Worm (Caenorhabditis elegans) whole organism, L2 larva: ENCODE measurements around the gene D1046.18.
A peak's percentile ranks its signal among the peaks of the same experiment; 100 is the strongest.

Source experiments
- C34F6.9 ChIP-seq: fragments of 150-350 bp; optimal IDR thresholded peaks from 2 replicates; lab custom pipeline; 2014; ENCODE audit warnings: missing biosample characterization, missing genetic modification characterization
- F13H6.1 ChIP-seq: sonication (generic microtip); optimal IDR thresholded peaks from 2 replicates; lab custom pipeline; 2016; ENCODE audit warnings: missing genetic modification characterization, missing compliant biosample characterization
- R02D3.7 ChIP-seq: fragments of 150-350 bp; optimal IDR thresholded peaks from 2 replicates; lab custom pipeline; 2014; ENCODE audit warnings: missing biosample characterization, missing genetic modification characterization
- ZK546.5 ChIP-seq: sonication (generic microtip); optimal IDR thresholded peaks from 2 replicates; lab custom pipeline; 2017; ENCODE audit warnings: missing biosample characterization, missing genetic modification characterization
- blmp-1 ChIP-seq: sonication (generic microtip); optimal IDR thresholded peaks from 2 replicates; lab custom pipeline; 2017; ENCODE audit warnings: missing genetic modification characterization, mild to moderate bottlenecking, missing compliant biosample characterization, antibody characterized with exemption, moderate library complexity; ENCODE audit not compliant: insufficient read depth
- ceh-16 ChIP-seq: fragments of 150-350 bp; optimal IDR thresholded peaks from 2 replicates; lab custom pipeline; 2014; ENCODE audit warnings: missing biosample characterization, missing genetic modification characterization
- ceh-82 ChIP-seq: fragments of 150-350 bp; optimal IDR thresholded peaks from 2 replicates; lab custom pipeline; 2014; ENCODE audit warnings: missing biosample characterization, missing genetic modification characterization
- crh-2 ChIP-seq: sonication (generic microtip); optimal IDR thresholded peaks from 2 replicates; lab custom pipeline; 2017; ENCODE audit warnings: missing biosample characterization, missing genetic modification characterization
- dmd-4 ChIP-seq: sonication (generic microtip); optimal IDR thresholded peaks from 2 replicates; lab custom pipeline; 2017; ENCODE audit warnings: missing biosample characterization, missing genetic modification characterization
- egl-27 ChIP-seq: sonication (generic microtip); optimal IDR thresholded peaks from 3 replicates; lab custom pipeline; 2017; ENCODE audit warnings: missing biosample characterization, missing genetic modification reagents, missing genetic modification characterization
- elt-1 ChIP-seq: fragments of 150-350 bp; optimal IDR thresholded peaks from 2 replicates; lab custom pipeline; 2014; ENCODE audit warnings: missing biosample characterization, missing genetic modification characterization
- fos-1 ChIP-seq: fragments of 150-350 bp; optimal IDR thresholded peaks from 2 replicates; lab custom pipeline; 2014; ENCODE audit warnings: missing biosample characterization, missing genetic modification characterization
- gmeb-1 ChIP-seq: fragments of 150-350 bp; optimal IDR thresholded peaks from 2 replicates; lab custom pipeline; 2014; ENCODE audit warnings: missing biosample characterization, missing genetic modification characterization
- lin-13 ChIP-seq: fragments of 150-350 bp; optimal IDR thresholded peaks from 2 replicates; lab custom pipeline; 2014; ENCODE audit warnings: missing biosample characterization, missing genetic modification reagents, missing genetic modification characterization
- lsy-2 ChIP-seq, 2 experiments: fragments of 150-350 bp in 1 of 2; sonication (generic microtip) in 1 of 2; optimal IDR thresholded peaks; 2 replicates each; lab custom pipeline; 2014 to 2017; ENCODE audit warnings: missing biosample characterization in 2 of 2, missing genetic modification characterization in 2 of 2
- mab-5 ChIP-seq: fragments of 150-350 bp; optimal IDR thresholded peaks from 2 replicates; lab custom pipeline; 2014; ENCODE audit warnings: missing biosample characterization, missing genetic modification characterization
- mdl-1 ChIP-seq, 2 experiments: fragments of 150-350 bp in 1 of 2; sonication (generic microtip) in 1 of 2; optimal IDR thresholded peaks; 2 replicates each; lab custom pipeline; 2017; ENCODE audit warnings: missing biosample characterization in 2 of 2, missing genetic modification characterization in 2 of 2
- nhr-11 ChIP-seq: fragments of 150-350 bp; optimal IDR thresholded peaks from 2 replicates; lab custom pipeline; 2014; ENCODE audit warnings: missing biosample characterization, missing genetic modification characterization
- nhr-129 ChIP-seq: fragments of 150-350 bp; optimal IDR thresholded peaks from 2 replicates; lab custom pipeline; 2014; ENCODE audit warnings: missing biosample characterization, missing genetic modification characterization
- nhr-23 ChIP-seq: fragments of 150-350 bp; optimal IDR thresholded peaks from 2 replicates; lab custom pipeline; 2014; ENCODE audit warnings: missing biosample characterization, missing genetic modification reagents, missing genetic modification characterization
- nhr-237 ChIP-seq: fragments of 150-350 bp; optimal IDR thresholded peaks from 2 replicates; lab custom pipeline; 2014; ENCODE audit warnings: missing biosample characterization, missing genetic modification characterization
- nhr-25 ChIP-seq: fragments of 150-350 bp; sonication (generic microtip); optimal IDR thresholded peaks from 3 replicates; lab custom pipeline; 2014; ENCODE audit warnings: missing biosample characterization, missing genetic modification characterization
- nhr-6 ChIP-seq: fragments of 150-350 bp; optimal IDR thresholded peaks from 2 replicates; lab custom pipeline; 2014; ENCODE audit warnings: missing biosample characterization, missing genetic modification characterization
- peb-1 ChIP-seq: fragments of 150-350 bp; optimal IDR thresholded peaks from 2 replicates; lab custom pipeline; 2014; ENCODE audit warnings: missing biosample characterization, missing genetic modification characterization
- sem-4 ChIP-seq: fragments of 150-350 bp; optimal IDR thresholded peaks from 2 replicates; lab custom pipeline; 2014; ENCODE audit warnings: missing biosample characterization, missing genetic modification reagents, missing genetic modification characterization
- skn-1 ChIP-seq: sonication (generic microtip); optimal IDR thresholded peaks from 2 replicates; lab custom pipeline; 2017; ENCODE audit warnings: missing biosample characterization, missing genetic modification characterization
- sma-3 ChIP-seq: sonication (generic microtip); optimal IDR thresholded peaks from 2 replicates; lab custom pipeline; 2016; ENCODE audit warnings: missing genetic modification reagents, missing genetic modification characterization, missing compliant biosample characterization
- unc-39 ChIP-seq: fragments of 150-350 bp; optimal IDR thresholded peaks from 2 replicates; lab custom pipeline; 2014; ENCODE audit warnings: missing biosample characterization, missing genetic modification characterization
- unc-55 ChIP-seq: fragments of 150-350 bp; sonication (generic microtip); optimal IDR thresholded peaks from 3 replicates; lab custom pipeline; 2014; ENCODE audit warnings: missing biosample characterization, missing genetic modification reagents, missing genetic modification characterization
- unc-62 ChIP-seq: fragments of 150-350 bp; optimal IDR thresholded peaks from 2 replicates; lab custom pipeline; 2014; ENCODE audit warnings: missing biosample characterization, missing genetic modification reagents, missing genetic modification characterization
- zag-1 ChIP-seq: fragments of 150-350 bp; optimal IDR thresholded peaks from 2 replicates; lab custom pipeline; 2014; ENCODE audit warnings: missing biosample characterization, missing genetic modification characterization
- ztf-1 ChIP-seq: fragments of 200-800 bp; sonication (Bioruptor generic); conservative IDR thresholded peaks from 2 replicates; pipeline ENCODE4 v1.3.6; 2022; ENCODE audit warnings: missing genetic modification characterization, missing compliant biosample characterization
- ztf-11 ChIP-seq: sonication (generic microtip); optimal IDR thresholded peaks from 2 replicates; lab custom pipeline; 2017; ENCODE audit warnings: missing biosample characterization, missing genetic modification characterization

Gene D1046.18

DNA sequence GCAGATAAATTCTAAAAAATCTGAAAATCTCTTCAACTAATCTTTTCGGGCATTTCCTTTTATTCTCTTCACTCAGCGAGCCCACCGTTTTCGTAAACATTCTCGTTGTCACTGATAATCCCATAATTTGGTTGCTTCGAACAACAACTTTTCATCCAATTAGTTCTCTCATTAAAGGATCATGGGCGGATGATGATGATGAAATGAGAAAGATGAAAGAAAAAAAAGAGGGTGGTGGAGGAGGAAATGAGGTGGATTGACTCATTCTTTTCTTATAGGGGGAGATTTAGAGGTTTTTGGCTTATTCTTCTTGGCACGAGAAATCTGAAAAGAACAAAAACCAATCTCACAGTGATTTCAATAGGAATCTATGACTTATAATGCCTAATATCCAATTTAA lies 8.9 kb upstream of the D1046.18 start (continued):
- TF ChIP-seq nhr-23 (tag; lab: Kevin White, UChicago) (no peak), zag-1 (no peak), C34F6.9 (peak; percentile 35), gmeb-1 (no peak)

DNA sequence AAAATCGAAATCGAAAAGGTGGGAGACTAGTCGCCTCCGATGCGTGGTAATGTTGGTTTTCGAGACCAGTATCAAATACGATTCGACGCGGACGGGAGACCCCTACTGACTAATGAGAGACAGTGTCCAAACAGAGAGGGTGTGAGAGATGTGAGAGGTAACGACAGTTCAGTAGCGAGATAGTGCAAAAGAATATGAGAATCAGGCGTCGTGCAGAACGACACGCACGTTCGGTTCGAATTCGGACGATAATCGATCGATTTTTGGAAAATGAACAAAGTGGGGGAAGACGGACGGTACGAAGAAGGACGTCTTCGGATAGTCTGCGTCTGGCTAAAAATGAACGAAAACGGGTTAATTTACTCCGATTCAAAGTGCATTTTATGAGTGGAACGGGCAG lies 8.1 kb upstream of the D1046.18 start, which contains the start of gene D1046.16:
D1046.16 (plus strand) TSS at position 195 of the 400 bp plus-strand sequence.
- TF ChIP-seq nhr-129 (tag; lab: Kevin White, UChicago) (peak; percentile 70), egl-27 (tag; lab: Kevin White, UChicago) (peak; percentile 7), ztf-1 (GFP tag; lab: Robert Waterston, UW) (no peak), crh-2 (tag; lab: Kevin White, UChicago) (peak; percentile 41), dmd-4 (tag; lab: Kevin White, UChicago) (no peak), lsy-2 (tag; optimal IDR thresholded peaks at IDR 0.05; lab: Kevin White, UChicago) (peak in 1 of 2 experiments; percentile 0), fos-1 (tag; lab: Kevin White, UChicago) (peak; percentile 56), sma-3 (GFP tag; lab: Kevin White, UChicago) (peak; percentile 44), nhr-25 (tag; lab: Kevin White, UChicago) (peak; percentile 65), C34F6.9 (no peak), blmp-1 (tag; lab: Kevin White, UChicago) (peak; percentile 43), F13H6.1 (tag; lab: Kevin White, UChicago) (peak; percentile 55), ztf-11 (tag; lab: Kevin White, UChicago) (no peak)

DNA sequence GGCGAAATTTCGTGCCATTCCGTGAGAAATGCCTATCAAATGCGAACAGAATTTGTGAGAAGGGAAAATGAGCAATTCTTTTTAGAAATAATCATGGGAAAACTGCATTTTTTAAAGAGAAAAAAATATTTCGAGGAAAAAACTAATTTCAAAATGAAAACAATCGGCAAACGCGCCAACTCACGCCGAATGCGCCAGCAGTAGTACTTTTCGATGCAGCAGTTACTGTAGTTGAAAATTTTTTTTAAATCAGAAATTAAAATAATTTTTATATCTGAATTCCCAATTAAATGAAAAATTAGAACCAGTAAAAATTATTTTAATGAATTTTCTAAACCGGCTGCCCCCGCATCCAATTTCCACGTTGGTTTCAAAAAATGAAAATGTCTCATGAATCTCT lies 6.7 kb upstream of the D1046.18 start:
- TF ChIP-seq nhr-237 (tag; lab: Kevin White, UChicago) (no peak), crh-2 (tag; lab: Kevin White, UChicago) (no peak), ZK546.5 (tag; lab: Kevin White, UChicago) (no peak), mdl-1 (tag; optimal IDR thresholded peaks at IDR 0.05; lab: Kevin White, UChicago) (no peak), nhr-23 (tag; lab: Kevin White, UChicago) (no peak), ceh-82 (tag; lab: Kevin White, UChicago) (no peak), egl-27 (tag; lab: Kevin White, UChicago) (no peak), unc-39 (tag; lab: Kevin White, UChicago) (no peak), fos-1 (tag; lab: Kevin White, UChicago) (no peak), F13H6.1 (tag; lab: Kevin White, UChicago) (no peak), mab-5 (tag; lab: Kevin White, UChicago) (no peak), zag-1 (no peak), nhr-25 (tag; lab: Kevin White, UChicago) (no peak), lsy-2 (tag; optimal IDR thresholded peaks at IDR 0.05; lab: Kevin White, UChicago) (no peak), unc-55 (GFP tag; lab: Kevin White, UChicago) (no peak), skn-1 (tag; lab: Kevin White, UChicago) (no peak), nhr-6 (tag; lab: Kevin White, UChicago) (no peak), peb-1 (tag; lab: Kevin White, UChicago) (no peak), ceh-16 (no peak), sem-4 (tag; lab: Kevin White, UChicago) (no peak)
- TF ChIP-seq, all 48 proteins: peak for 0

DNA sequence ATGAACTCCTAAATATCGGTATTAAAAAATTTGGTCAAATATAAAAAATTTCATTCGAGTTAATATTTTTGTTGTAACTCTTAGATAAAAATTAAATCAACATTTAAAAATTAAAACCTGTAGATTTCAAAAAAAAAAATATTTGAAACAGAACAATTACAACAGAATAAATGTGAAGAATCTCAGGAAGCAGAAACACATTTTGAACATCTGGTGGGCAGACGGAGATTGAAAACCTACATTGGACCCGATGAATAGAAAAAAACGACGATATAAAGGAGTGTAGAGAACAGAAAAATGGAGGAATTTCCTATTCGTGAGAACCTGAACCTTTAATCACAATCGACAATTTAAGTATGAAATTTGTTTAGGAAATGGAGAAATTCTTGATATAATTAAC lies 5.9 kb upstream of the D1046.18 start:
- TF ChIP-seq C34F6.9, result no peak
- TF ChIP-seq unc-62, result no peak
- no peak for TF ChIP-seq lin-13 (GFP tag; lab: Kevin White, UChicago)
- TF ChIP-seq zag-1, result no peak
- no peak for TF ChIP-seq F13H6.1 (tag; lab: Kevin White, UChicago)
- TF ChIP-seq R02D3.7 (tag; lab: Kevin White, UChicago), result no peak

DNA sequence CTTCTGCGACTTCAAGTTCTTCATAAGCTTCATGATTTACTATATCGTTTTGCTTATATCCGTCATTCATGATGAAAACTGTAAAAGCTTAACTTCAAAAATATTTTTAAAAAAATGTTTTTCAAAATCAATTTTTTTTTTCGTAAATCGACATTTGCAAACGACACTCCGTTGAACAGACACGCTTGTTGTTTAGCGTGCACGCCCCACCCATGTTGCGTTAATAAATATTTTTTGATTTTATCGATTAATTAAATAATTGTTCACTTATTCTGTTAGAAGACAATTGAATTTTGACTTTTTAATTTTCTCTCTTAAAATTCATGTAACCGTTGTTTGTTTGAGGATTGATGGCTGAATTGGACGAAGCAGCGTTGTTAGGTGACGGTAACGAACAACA lies 4.1 kb upstream of the D1046.18 start, which contains the start of the genes D1046.2 and cfim-2:
D1046.2 (minus strand) TSS at position 78 of the 400 bp plus-strand sequence.
cfim-2 (plus strand) TSS at position 335 of the 400 bp plus-strand sequence.
- TF ChIP-seq lsy-2 (tag; optimal IDR thresholded peaks at IDR 0.05; lab: Kevin White, UChicago) (peak in 1 of 2 experiments; percentile 51), elt-1 (tag; lab: Kevin White, UChicago) (no peak), C34F6.9 (peak; percentile 45), nhr-11 (tag; lab: Kevin White, UChicago) (no peak), gmeb-1 (peak; percentile 42), ztf-11 (tag; lab: Kevin White, UChicago) (no peak), unc-55 (GFP tag; lab: Kevin White, UChicago) (peak; percentile 52)
